Worm (Caenorhabditis elegans) whole organism, L4 larva: ENCODE results near the gene ZC155.2.

Experiments
- F10B5.3 ChIP-seq: sonication (generic microtip); optimal IDR thresholded peaks from 2 replicates; lab custom pipeline; 2016; ENCODE audit warnings: mild to moderate bottlenecking, missing genetic modification characterization, missing compliant biosample characterization
- F37D6.2 ChIP-seq: sonication (generic microtip); optimal IDR thresholded peaks from 2 replicates; lab custom pipeline; 2016; ENCODE audit warnings: mild to moderate bottlenecking, missing genetic modification characterization, missing compliant biosample characterization
- F44E2.7 ChIP-seq: fragments of 200-800 bp; sonication (Bioruptor generic); IDR thresholded peaks from 2 replicates; pipeline ENCODE4 v2.1.2; 2022; ENCODE audit warnings: missing genetic modification characterization, missing compliant biosample characterization
- F49E8.2 ChIP-seq: sonication (generic microtip); optimal IDR thresholded peaks from 2 replicates; lab custom pipeline; 2016; ENCODE audit warnings: missing compliant biosample characterization, mild to moderate bottlenecking, missing genetic modification characterization, borderline replicate concordance
- R02D3.7 ChIP-seq: fragments of 150-350 bp; sonication (generic microtip); optimal IDR thresholded peaks from 3 replicates; lab custom pipeline; 2014; ENCODE audit warnings: missing biosample characterization, missing genetic modification characterization
- T20F7.1 ChIP-seq: fragments of 200-800 bp; sonication (Bioruptor generic); optimal IDR thresholded peaks from 2 replicates; lab custom pipeline; 2018; ENCODE audit warnings: mild to moderate bottlenecking, missing genetic modification characterization, missing compliant biosample characterization
- T26A8.4 ChIP-seq: fragments of 200-800 bp; sonication (Bioruptor generic); IDR thresholded peaks from 2 replicates; pipeline ENCODE4 v1.3.6; 2022; ENCODE audit warnings: missing genetic modification characterization, missing compliant biosample characterization
- Y105C5A.15 ChIP-seq: fragments of 200-800 bp; sonication (Bioruptor generic); IDR thresholded peaks from 2 replicates; pipeline ENCODE4 v1.3.6; 2022; ENCODE audit warnings: missing genetic modification characterization, missing compliant biosample characterization
- attf-4 ChIP-seq: sonication (generic microtip); optimal IDR thresholded peaks from 3 replicates; lab custom pipeline; 2017; ENCODE audit warnings: missing biosample characterization, missing genetic modification characterization
- ces-1 ChIP-seq: fragments of 150-350 bp; sonication (generic microtip); optimal IDR thresholded peaks from 4 replicates; lab custom pipeline; 2014; ENCODE audit warnings: missing biosample characterization, missing genetic modification reagents, missing genetic modification characterization
- cey-2 ChIP-seq: sonication (generic microtip); optimal IDR thresholded peaks from 3 replicates; lab custom pipeline; 2017; ENCODE audit warnings: missing genetic modification characterization, mild to moderate bottlenecking, missing compliant biosample characterization, antibody characterized with exemption, borderline replicate concordance; ENCODE audit not compliant: insufficient read depth
- ctbp-1 ChIP-seq: fragments of 200-800 bp; sonication (Bioruptor generic); IDR thresholded peaks from 2 replicates; pipeline ENCODE4 v1.3.6; 2022; ENCODE audit warnings: missing genetic modification reagents, missing genetic modification characterization, missing compliant biosample characterization
- daf-12 ChIP-seq: fragments of 150-350 bp; optimal IDR thresholded peaks from 2 replicates; lab custom pipeline; 2014; ENCODE audit warnings: missing biosample characterization, missing genetic modification reagents, missing genetic modification characterization
- daf-19 ChIP-seq: fragments of 200-800 bp; sonication (Bioruptor generic); conservative IDR thresholded peaks from 2 replicates; pipeline ENCODE4 v1.3.6; 2022; ENCODE audit warnings: missing genetic modification characterization, missing compliant biosample characterization
- dmd-6 ChIP-seq: fragments of 200-800 bp; sonication (Bioruptor generic); IDR thresholded peaks from 2 replicates; pipeline ENCODE4 v1.3.6; 2022; ENCODE audit warnings: missing genetic modification reagents, missing genetic modification characterization, missing compliant biosample characterization
- dmd-9 ChIP-seq: fragments of 200-800 bp; sonication (Bioruptor generic); IDR thresholded peaks from 2 replicates; pipeline ENCODE4 v1.3.6; 2022; ENCODE audit warnings: missing genetic modification reagents, missing genetic modification characterization, missing compliant biosample characterization
- dpl-1 ChIP-seq: fragments of 150-350 bp; optimal IDR thresholded peaks from 2 replicates; lab custom pipeline; 2014; ENCODE audit warnings: missing biosample characterization, missing genetic modification reagents, missing genetic modification characterization
- dve-1 ChIP-seq: sonication (generic microtip); optimal IDR thresholded peaks from 2 replicates; lab custom pipeline; 2017; ENCODE audit warnings: antibody characterized with exemption, mild to moderate bottlenecking, missing genetic modification characterization, missing compliant biosample characterization; ENCODE audit not compliant: insufficient read depth
- gei-8 ChIP-seq: fragments of 200-800 bp; sonication (Bioruptor generic); optimal IDR thresholded peaks from 2 replicates; lab custom pipeline; 2018; ENCODE audit warnings: mild to moderate bottlenecking, missing genetic modification characterization, missing compliant biosample characterization
- hlh-11 ChIP-seq: fragments of 200-800 bp; sonication (Bioruptor generic); optimal IDR thresholded peaks from 2 replicates; lab custom pipeline; 2018; ENCODE audit warnings: mild to moderate bottlenecking, missing genetic modification characterization, missing compliant biosample characterization
- hlh-30 ChIP-seq: sonication (generic microtip); optimal IDR thresholded peaks from 2 replicates; lab custom pipeline; 2017; ENCODE audit warnings: antibody characterized with exemption, mild to moderate bottlenecking, missing genetic modification characterization, missing compliant biosample characterization; ENCODE audit not compliant: insufficient read depth
- lin-29 ChIP-seq: fragments of 200-800 bp; sonication (Bioruptor generic); IDR thresholded peaks from 2 replicates; pipeline ENCODE4 v1.3.6; 2022; ENCODE audit warnings: missing genetic modification reagents, missing genetic modification characterization, missing compliant biosample characterization
- lin-38 ChIP-seq: fragments of 200-800 bp; sonication (Bioruptor generic); IDR thresholded peaks from 2 replicates; pipeline ENCODE4 v1.3.6; 2022; ENCODE audit warnings: missing genetic modification reagents, missing genetic modification characterization, missing compliant biosample characterization
- lsy-2 ChIP-seq, 2 experiments: fragments of 150-350 bp in 1 of 2; sonication (generic microtip) in 1 of 2; optimal IDR thresholded peaks; 2 replicates each; lab custom pipeline; 2014 to 2017; ENCODE audit warnings: missing biosample characterization in 2 of 2, missing genetic modification characterization in 2 of 2
- madf-5 ChIP-seq, 2 experiments: fragments of 200-800 bp; sonication (Bioruptor generic); IDR thresholded peaks; 2 replicates each; pipeline ENCODE4 v1.3.6; 2022; ENCODE audit warnings: missing compliant biosample characterization in 2 of 2, missing genetic modification characterization in 2 of 2
- mep-1 ChIP-seq: fragments of 150-350 bp; sonication (generic microtip); optimal IDR thresholded peaks from 3 replicates; lab custom pipeline; 2014; ENCODE audit warnings: missing biosample characterization, missing genetic modification characterization
- mes-2 ChIP-seq: sonication (generic microtip); optimal IDR thresholded peaks from 2 replicates; lab custom pipeline; 2016; ENCODE audit warnings: missing genotype, mild to moderate bottlenecking, missing genetic modification characterization, missing compliant biosample characterization; ENCODE audit not compliant: poor library complexity, severe bottlenecking
- mxl-3 ChIP-seq: fragments of 200-800 bp; sonication (Bioruptor generic); optimal IDR thresholded peaks from 2 replicates; lab custom pipeline; 2018; ENCODE audit warnings: mild to moderate bottlenecking, missing genetic modification characterization, missing compliant biosample characterization
- nhr-10 ChIP-seq: fragments of 150-350 bp; optimal IDR thresholded peaks from 2 replicates; lab custom pipeline; 2014; ENCODE audit warnings: missing biosample characterization, missing genetic modification characterization
- nhr-25 ChIP-seq: sonication (generic microtip); optimal IDR thresholded peaks from 2 replicates; lab custom pipeline; 2017; ENCODE audit warnings: missing genetic modification characterization, mild to moderate bottlenecking, missing compliant biosample characterization, antibody characterized with exemption, moderate library complexity, borderline replicate concordance; ENCODE audit not compliant: insufficient read depth
- nhr-48 ChIP-seq: sonication (generic microtip); optimal IDR thresholded peaks from 2 replicates; lab custom pipeline; 2016; ENCODE audit warnings: mild to moderate bottlenecking, missing genetic modification characterization, missing compliant biosample characterization
- nhr-6 ChIP-seq: fragments of 150-350 bp; optimal IDR thresholded peaks from 2 replicates; lab custom pipeline; 2014; ENCODE audit warnings: missing biosample characterization, missing genetic modification characterization
- nhr-77 ChIP-seq: fragments of 150-350 bp; optimal IDR thresholded peaks from 2 replicates; lab custom pipeline; 2014; ENCODE audit warnings: missing biosample characterization, missing genetic modification characterization
- pha-4 ChIP-seq, 2 experiments: fragments of 150-350 bp in 1 of 2; fragments of 200-800 bp in 1 of 2; sonication (Bioruptor generic) in 1 of 2; IDR thresholded peaks in 1 of 2; optimal IDR thresholded peaks in 1 of 2; 2 replicates each; pipeline versions ENCODE4 v1.3.6 to Lab custom; 2014 to 2022; ENCODE audit warnings: missing genetic modification characterization in 2 of 2, missing genetic modification reagents in 2 of 2, missing biosample characterization in 1 of 2, missing compliant biosample characterization in 1 of 2
- rbr-2 ChIP-seq: sonication (generic microtip); optimal IDR thresholded peaks from 2 replicates; lab custom pipeline; 2016; ENCODE audit warnings: missing genotype, missing genetic modification characterization, missing compliant biosample characterization
- saeg-2 ChIP-seq: fragments of 200-800 bp; sonication (Bioruptor generic); IDR thresholded peaks from 2 replicates; pipeline ENCODE4 v1.3.6; 2022; ENCODE audit warnings: missing genetic modification reagents, missing genetic modification characterization, missing compliant biosample characterization
- unc-62 ChIP-seq, 3 experiments: fragments of 150-350 bp in 1 of 3; sonication (generic microtip); optimal IDR thresholded peaks in 2 of 3; peaks in 1 of 3; 1 replicate in 1 of 3; 2 replicates in 2 of 3; lab custom pipeline; 2014 to 2017; ENCODE audit warnings: missing biosample characterization in 3 of 3, missing genetic modification characterization in 3 of 3, missing genetic modification reagents in 3 of 3, missing genotype in 1 of 3
- zfp-3 ChIP-seq: fragments of 200-800 bp; sonication (Bioruptor generic); conservative IDR thresholded peaks from 2 replicates; pipeline ENCODE4 v1.3.6; 2022; ENCODE audit warnings: missing genetic modification reagents, missing genetic modification characterization, missing compliant biosample characterization
- ztf-7 ChIP-seq: fragments of 150-350 bp; optimal IDR thresholded peaks from 2 replicates; lab custom pipeline; 2014; ENCODE audit warnings: missing biosample characterization, missing genetic modification characterization

The ZC155.2 gene

ce11 chrIII:5190179-5190578 lies 28.6 kb upstream of the ZC155.2 start (continued):
- TF ChIP-seq F37D6.2 (tag; lab: Kevin White, UChicago), result no peak
- no peak for TF ChIP-seq daf-19 (GFP tag; lab: Robert Waterston, UW)
- TF ChIP-seq unc-62 (GFP tag; optimal IDR thresholded peaks at IDR 0.05 in 1 of 2; lab: Kevin White, UChicago), result no peak
- TF ChIP-seq unc-62 (tag; optimal IDR thresholded peaks at IDR 0.05; lab: Kevin White, UChicago), result no peak
- no peak for TF ChIP-seq ctbp-1 (GFP tag; lab: Robert Waterston, UW)
- TF ChIP-seq F49E8.2 (tag; lab: Kevin White, UChicago), result peak; percentile 16
- TF ChIP-seq rbr-2 (tag; lab: Kevin White, UChicago), result no peak
- no peak for TF ChIP-seq T26A8.4 (GFP tag; lab: Robert Waterston, UW)
- TF ChIP-seq lsy-2 (tag; optimal IDR thresholded peaks at IDR 0.05; lab: Kevin White, UChicago), result peak in 1 of 2 experiments; percentile 27
- TF ChIP-seq mxl-3 (GFP tag; lab: Kevin White, UChicago), result no peak
- peak; percentile 33; the same call in 1 of the 2 replicates for TF ChIP-seq dmd-6 (GFP tag; lab: Robert Waterston, UW)
- TF ChIP-seq T20F7.1 (GFP tag; lab: Kevin White, UChicago), result no peak

- peak; percentile 6 for TF ChIP-seq ces-1 (GFP tag; lab: Kevin White, UChicago)
- peak; percentile 9 for TF ChIP-seq ztf-7
- TF ChIP-seq lsy-2 (tag; optimal IDR thresholded peaks at IDR 0.05; lab: Kevin White, UChicago), result peak in 1 of 2 experiments; percentile 65
- peak; percentile 33 for TF ChIP-seq dve-1 (tag; lab: Kevin White, UChicago)
- peak; percentile 75 for TF ChIP-seq lin-38 (GFP tag; lab: Robert Waterston, UW)
- peak; percentile 28 for TF ChIP-seq mep-1 (tag; lab: Kevin White, UChicago)
- TF ChIP-seq F44E2.7 (GFP tag; lab: Robert Waterston, UW), result no peak
- peak; percentile 77 for TF ChIP-seq dpl-1 (GFP tag; lab: Kevin White, UChicago)
- TF ChIP-seq dmd-9 (GFP tag; lab: Robert Waterston, UW), result no peak
- peak; percentile 39 for TF ChIP-seq hlh-30 (tag; lab: Kevin White, UChicago)
- TF ChIP-seq dmd-6 (GFP tag; lab: Robert Waterston, UW), result no peak
- TF ChIP-seq mes-2 (tag; lab: Kevin White, UChicago), result peak; percentile 63
Measured at ce11 chrIII:5190671-5191174, 28.1 kb upstream of the ZC155.2 start, which contains the start of gene hira-1. Gene hira-1, plus strand, starts transcription at chrIII:5191124.

- TF ChIP-seq nhr-25 (tag; lab: Kevin White, UChicago) (no peak), hlh-30 (tag; lab: Kevin White, UChicago) (peak; percentile 39), daf-12 (no peak)
Measured at ce11 chrIII:5193266-5193665, 25.5 kb upstream of the ZC155.2 start.

- TF ChIP-seq Y105C5A.15 (no peak), nhr-48 (no peak), pha-4 (GFP tag; IDR thresholded peaks at IDR 0.05; lab: Robert Waterston, UW) (no peak), pha-4 (tag; optimal IDR thresholded peaks at IDR 0.05; lab: Kevin White, UChicago) (no peak), saeg-2 (GFP tag; lab: Robert Waterston, UW) (no peak)
Measured at ce11 chrIII:5195690-5196089, 23.1 kb upstream of the ZC155.2 start, which contains the start of gene moc-6. Gene moc-6, plus strand, starts transcription at chrIII:5195990.

ce11 chrIII:5196298-5197045 lies 22.3 kb upstream of the ZC155.2 start:
- TF ChIP-seq ctbp-1 (GFP tag; lab: Robert Waterston, UW), result no peak
- no peak for TF ChIP-seq ztf-7
- peak; percentile 7 for TF ChIP-seq T20F7.1 (GFP tag; lab: Kevin White, UChicago)
- peak; percentile 34 for TF ChIP-seq gei-8 (GFP tag; lab: Kevin White, UChicago)
- TF ChIP-seq nhr-10, result no peak
- TF ChIP-seq madf-5 (GFP tag; IDR thresholded peaks at IDR 0.05; lab: Robert Waterston, UW), result no peak
- TF ChIP-seq cey-2 (tag; lab: Kevin White, UChicago), result no peak
- TF ChIP-seq F10B5.3, result no peak
- TF ChIP-seq zfp-3, result peak; percentile 90
- TF ChIP-seq hlh-11 (tag; lab: Kevin White, UChicago), result peak; percentile 24
- no peak for TF ChIP-seq R02D3.7
- no peak for TF ChIP-seq Y105C5A.15
- peak; percentile 38 for TF ChIP-seq nhr-6 (tag; lab: Kevin White, UChicago)
- no peak for TF ChIP-seq lin-29 (GFP tag; lab: Robert Waterston, UW)
- TF ChIP-seq nhr-77 (tag; lab: Kevin White, UChicago), result peak; percentile 0
- TF ChIP-seq attf-4, result no peak
